Worm (Caenorhabditis elegans) whole organism, L1 larva: Measurements from ENCODE around the gene ifas-3.

Source experiments
- C04F5.9 ChIP-seq: sonication (generic microtip); optimal IDR thresholded peaks from 2 replicates; lab custom pipeline; 2016; ENCODE audit warnings: missing genetic modification characterization, missing compliant biosample characterization
- C34B4.2 ChIP-seq: sonication (generic microtip); optimal IDR thresholded peaks from 2 replicates; lab custom pipeline; 2017; ENCODE audit warnings: mild to moderate bottlenecking, missing genetic modification characterization, missing compliant biosample characterization
- Y116A8C.19 ChIP-seq: sonication (generic microtip); optimal IDR thresholded peaks from 2 replicates; lab custom pipeline; 2016; ENCODE audit warnings: missing compliant biosample characterization, missing genetic modification characterization, borderline replicate concordance
- alr-1 ChIP-seq: fragments of 200-800 bp; sonication (Bioruptor generic); optimal IDR thresholded peaks from 2 replicates; lab custom pipeline; 2018; ENCODE audit warnings: borderline replicate concordance, mild to moderate bottlenecking, missing genetic modification characterization, missing compliant biosample characterization
- aly-2 ChIP-seq: fragments of 150-350 bp; optimal IDR thresholded peaks from 2 replicates; lab custom pipeline; 2014; ENCODE audit warnings: missing biosample characterization, missing genetic modification characterization
- blmp-1 ChIP-seq: fragments of 150-350 bp; optimal IDR thresholded peaks from 2 replicates; lab custom pipeline; 2014; ENCODE audit warnings: missing biosample characterization, missing genetic modification characterization
- ceh-82 ChIP-seq, 3 experiments: fragments of 150-350 bp in 1 of 3; sonication (generic microtip) in 2 of 3; optimal IDR thresholded peaks; 2 replicates each; lab custom pipeline; 2014 to 2017; ENCODE audit warnings: missing biosample characterization in 3 of 3, missing genetic modification characterization in 3 of 3
- ceh-88 ChIP-seq: fragments of 200-800 bp; sonication (Bioruptor generic); IDR thresholded peaks from 2 replicates; pipeline ENCODE4 v1.3.6; 2022; ENCODE audit warnings: missing genetic modification characterization, missing compliant biosample characterization
- ces-1 ChIP-seq: fragments of 150-350 bp; optimal IDR thresholded peaks from 2 replicates; lab custom pipeline; 2014; ENCODE audit warnings: missing biosample characterization, missing genetic modification reagents, missing genetic modification characterization
- dpl-1 ChIP-seq, 3 experiments: fragments of 150-350 bp in 2 of 3; sonication (generic microtip) in 1 of 3; optimal IDR thresholded peaks; 2 replicates each; lab custom pipeline; 2014 to 2017; ENCODE audit warnings: missing biosample characterization in 3 of 3, missing genetic modification characterization in 3 of 3, missing genetic modification reagents in 3 of 3
- dsc-1 ChIP-seq: sonication (generic microtip); optimal IDR thresholded peaks from 2 replicates; lab custom pipeline; 2016; ENCODE audit warnings: mild to moderate bottlenecking, missing genetic modification characterization, missing compliant biosample characterization
- efl-1 ChIP-seq, 4 experiments: fragments of 150-350 bp; optimal IDR thresholded peaks in 3 of 4; peaks in 1 of 4; 1 replicate in 1 of 4; 2 replicates in 3 of 4; lab custom pipeline; 2014; ENCODE audit warnings: missing biosample characterization in 2 of 4, missing genetic modification characterization in 2 of 4, missing genetic modification reagents in 2 of 4
- egl-13 ChIP-seq: sonication (generic microtip); optimal IDR thresholded peaks from 2 replicates; lab custom pipeline; 2016; ENCODE audit warnings: missing genotype, missing genetic modification reagents, missing genetic modification characterization, missing compliant biosample characterization
- egl-27 ChIP-seq, 2 experiments: fragments of 150-350 bp in 1 of 2; sonication (generic microtip); optimal IDR thresholded peaks; 3 replicates each; lab custom pipeline; 2017 to 2018; ENCODE audit warnings: missing biosample characterization in 2 of 2, missing genetic modification characterization in 2 of 2, missing genetic modification reagents in 2 of 2
- elt-3 ChIP-seq, 6 experiments: fragments of 150-350 bp in 1 of 6; sonication (generic microtip); optimal IDR thresholded peaks; 2 replicates each; lab custom pipeline; 2017 to 2018; ENCODE audit warnings: missing biosample characterization in 6 of 6, missing genetic modification characterization in 6 of 6, inconsistent platforms in 1 of 6
- ets-5 ChIP-seq: fragments of 200-800 bp; sonication (Bioruptor generic); IDR thresholded peaks from 2 replicates; pipeline ENCODE4 v1.3.6; 2022; ENCODE audit warnings: missing genetic modification characterization, missing compliant biosample characterization
- fkh-4 ChIP-seq: sonication (generic microtip); optimal IDR thresholded peaks from 2 replicates; lab custom pipeline; 2016; ENCODE audit warnings: missing compliant biosample characterization, missing genetic modification characterization, borderline replicate concordance
- fos-1 ChIP-seq: fragments of 150-350 bp; optimal IDR thresholded peaks from 2 replicates; lab custom pipeline; 2014; ENCODE audit warnings: missing biosample characterization, missing genetic modification characterization
- hlh-17 ChIP-seq: fragments of 200-800 bp; sonication (Bioruptor generic); optimal IDR thresholded peaks from 2 replicates; lab custom pipeline; 2018; ENCODE audit warnings: missing genetic modification characterization, mild to moderate bottlenecking, missing compliant biosample characterization, moderate library complexity, borderline replicate concordance
- isw-1 ChIP-seq: fragments of 200-800 bp; sonication (Bioruptor generic); IDR thresholded peaks from 2 replicates; pipeline ENCODE4 v1.3.6; 2022; ENCODE audit warnings: missing genetic modification characterization, missing compliant biosample characterization
- lin-13 ChIP-seq: fragments of 150-350 bp; optimal IDR thresholded peaks from 2 replicates; lab custom pipeline; 2014; ENCODE audit warnings: missing biosample characterization, missing genetic modification reagents, missing genetic modification characterization
- lin-14 ChIP-seq: fragments of 200-800 bp; sonication (Bioruptor generic); optimal IDR thresholded peaks from 2 replicates; lab custom pipeline; 2018; ENCODE audit warnings: mild to moderate bottlenecking, missing genetic modification characterization, moderate library complexity, missing compliant biosample characterization
- lir-3 ChIP-seq: sonication (generic microtip); optimal IDR thresholded peaks from 2 replicates; lab custom pipeline; 2016; ENCODE audit warnings: mild to moderate bottlenecking, missing genetic modification characterization, moderate library complexity, missing compliant biosample characterization; ENCODE audit not compliant: poor library complexity
- mab-9 ChIP-seq: fragments of 200-800 bp; sonication (Bioruptor generic); IDR thresholded peaks from 2 replicates; pipeline ENCODE4 v1.3.6; 2022; ENCODE audit warnings: missing genetic modification reagents, missing genetic modification characterization, missing compliant biosample characterization
- mdl-1 ChIP-seq, 2 experiments: fragments of 150-350 bp; optimal IDR thresholded peaks; 2 replicates each; lab custom pipeline; 2014 to 2017; ENCODE audit warnings: missing biosample characterization in 2 of 2, missing genetic modification characterization in 2 of 2, inconsistent platforms in 1 of 2
- mef-2 ChIP-seq: fragments of 150-350 bp; optimal IDR thresholded peaks from 2 replicates; lab custom pipeline; 2014; ENCODE audit warnings: missing biosample characterization, missing genetic modification characterization
- nhr-237 ChIP-seq: fragments of 150-350 bp; optimal IDR thresholded peaks from 2 replicates; lab custom pipeline; 2014; ENCODE audit warnings: missing biosample characterization, missing genetic modification characterization
- nhr-28 ChIP-seq: fragments of 150-350 bp; optimal IDR thresholded peaks from 2 replicates; lab custom pipeline; 2014; ENCODE audit warnings: missing biosample characterization, missing genetic modification characterization
- nhr-71 ChIP-seq: sonication (generic microtip); optimal IDR thresholded peaks from 2 replicates; lab custom pipeline; 2016; ENCODE audit warnings: mild to moderate bottlenecking, missing genetic modification characterization, moderate library complexity, missing compliant biosample characterization
- nhr-90 ChIP-seq: sonication (generic microtip); optimal IDR thresholded peaks from 2 replicates; lab custom pipeline; 2016; ENCODE audit warnings: mild to moderate bottlenecking, missing genetic modification characterization, missing compliant biosample characterization; ENCODE audit not compliant: poor library complexity
- snpc-4 ChIP-seq: fragments of 150-350 bp; optimal IDR thresholded peaks from 2 replicates; lab custom pipeline; 2014; ENCODE audit warnings: missing biosample characterization, missing genetic modification characterization
- snu-23 ChIP-seq: sonication (generic microtip); optimal IDR thresholded peaks from 2 replicates; lab custom pipeline; 2016; ENCODE audit warnings: missing genetic modification characterization, missing compliant biosample characterization
- sup-37 ChIP-seq: fragments of 200-800 bp; sonication (Bioruptor generic); optimal IDR thresholded peaks from 2 replicates; lab custom pipeline; 2018; ENCODE audit warnings: mild to moderate bottlenecking, missing genetic modification characterization, missing compliant biosample characterization
- swsn-7 ChIP-seq: sonication (generic microtip); optimal IDR thresholded peaks from 2 replicates; lab custom pipeline; 2016; ENCODE audit warnings: missing genetic modification characterization, missing compliant biosample characterization
- unc-130 ChIP-seq: fragments of 150-350 bp; optimal IDR thresholded peaks from 2 replicates; lab custom pipeline; 2017; ENCODE audit warnings: missing biosample characterization, missing genetic modification characterization, inconsistent platforms
- unc-30 ChIP-seq: sonication (generic microtip); optimal IDR thresholded peaks from 2 replicates; lab custom pipeline; 2017; ENCODE audit warnings: missing biosample characterization, missing genetic modification characterization
- unc-62 ChIP-seq: fragments of 150-350 bp; optimal IDR thresholded peaks from 2 replicates; lab custom pipeline; 2014; ENCODE audit warnings: missing biosample characterization, missing genetic modification reagents, missing genetic modification characterization
- unc-98 ChIP-seq: fragments of 200-800 bp; sonication (Bioruptor generic); IDR thresholded peaks from 2 replicates; pipeline ENCODE4 v1.3.6; 2022; ENCODE audit warnings: missing genetic modification characterization, missing compliant biosample characterization
- vab-15 ChIP-seq: sonication (generic microtip); optimal IDR thresholded peaks from 2 replicates; lab custom pipeline; 2017; ENCODE audit warnings: missing genotype, mild to moderate bottlenecking, missing genetic modification characterization, missing compliant biosample characterization

ifas-3 gene

DNA sequence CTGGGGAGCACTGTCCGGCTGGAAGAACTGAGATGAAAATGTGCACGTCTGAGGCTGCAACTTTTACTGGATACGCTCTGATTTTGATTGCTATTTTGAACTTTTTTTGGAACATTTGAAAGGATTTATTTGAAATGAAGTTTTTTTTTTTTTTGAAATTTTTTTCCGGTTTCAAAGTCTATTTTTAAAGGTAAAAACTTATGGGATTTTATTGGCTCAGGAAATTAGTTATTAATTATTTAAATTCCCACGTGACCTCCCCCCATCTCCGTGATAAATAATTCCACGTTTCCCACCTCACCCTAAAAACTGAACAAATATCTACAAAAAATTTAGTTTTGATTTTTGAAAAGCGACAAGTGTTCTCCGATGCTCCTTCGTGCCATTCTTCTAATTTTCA, 13.6 kb upstream of the ifas-3 start, which contains the start of gene Y105C5B.18:
Gene Y105C5B.18 (plus strand): TSS at position 301 of the 400 bp plus-strand sequence.
- TF ChIP-seq ets-5 (GFP tag; lab: Robert Waterston, UW) (no peak), snpc-4 (tag; lab: Kevin White, UChicago) (no peak), egl-27 (tag; optimal IDR thresholded peaks at IDR 0.05; lab: Kevin White, UChicago) (no peak), snu-23 (no peak), unc-130 (no peak), unc-62 (GFP tag; lab: Kevin White, UChicago) (no peak), sup-37 (GFP tag; lab: Kevin White, UChicago) (no peak)
- TF ChIP-seq, all 84 proteins: peak for 0

DNA sequence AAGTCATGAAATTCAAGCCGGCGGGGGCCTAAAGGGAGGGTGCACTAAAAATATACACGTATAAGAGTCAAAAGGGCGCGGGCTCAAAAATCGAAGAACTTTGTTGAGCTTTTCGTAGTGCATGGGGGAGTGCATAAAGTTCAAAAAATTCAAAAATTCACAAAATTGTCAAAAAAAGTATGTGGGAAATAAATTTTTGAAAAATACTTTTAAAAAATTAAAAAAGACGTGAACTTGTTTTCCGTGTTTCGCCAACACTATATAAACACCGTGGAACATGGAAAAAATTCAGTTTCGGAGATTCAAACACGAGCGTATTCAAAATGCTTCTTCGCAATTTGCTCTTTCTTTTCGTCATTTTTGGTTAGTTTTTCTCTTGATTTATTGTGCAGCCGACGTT, 12.1 kb upstream of the ifas-3 start, which contains the start of gene Y105C5B.17:
Gene Y105C5B.17 (plus strand): TSS at position 301 of the 400 bp plus-strand sequence.
- TF ChIP-seq dpl-1 (GFP tag; optimal IDR thresholded peaks at IDR 0.05; lab: Kevin White, UChicago) (no peak), mab-9 (no peak), vab-15 (no peak), fkh-4 (tag; lab: Kevin White, UChicago) (no peak), lin-14 (no peak), sup-37 (GFP tag; lab: Kevin White, UChicago) (no peak), unc-98 (GFP tag; lab: Robert Waterston, UW) (no peak), C04F5.9 (no peak), lin-13 (no peak), dsc-1 (no peak), mdl-1 (tag; optimal IDR thresholded peaks at IDR 0.05; lab: Kevin White, UChicago) (no peak), nhr-28 (tag; lab: Kevin White, UChicago) (no peak), Y116A8C.19 (no peak), nhr-71 (no peak), isw-1 (GFP tag; lab: Robert Waterston, UW) (no peak), nhr-237 (no peak), ceh-88 (no peak)

DNA sequence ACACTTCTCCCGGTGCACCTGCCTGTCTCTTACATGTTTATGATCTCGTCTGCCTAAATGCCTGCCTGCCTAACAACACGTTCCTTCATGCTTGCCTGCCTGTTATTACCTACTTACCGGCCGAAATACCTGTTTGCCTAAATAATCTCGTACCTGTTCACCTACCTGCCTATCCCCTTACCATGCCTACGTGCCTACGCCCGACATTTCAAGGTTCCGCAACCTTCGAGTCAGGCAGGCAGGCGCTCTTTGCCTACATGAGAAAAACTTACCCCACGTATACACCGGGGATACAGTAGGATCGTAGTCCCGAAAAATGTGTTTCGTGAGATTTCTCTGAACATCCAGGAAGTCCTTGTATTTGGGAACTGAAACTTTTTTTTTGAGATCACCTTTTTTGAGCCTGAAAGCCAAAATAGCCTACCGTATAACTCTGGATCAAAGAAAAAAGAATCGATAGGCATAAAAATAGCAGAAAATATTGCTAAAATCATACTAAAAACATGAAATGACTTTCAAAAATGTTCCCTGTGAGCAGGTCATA, 11.6 kb upstream of the ifas-3 start, which contains the start of gene lgc-19:
Gene lgc-19 (minus strand): TSS at position 494 of the 544 bp plus-strand sequence.
- TF ChIP-seq C34B4.2 (tag; lab: Kevin White, UChicago) = no peak
- TF ChIP-seq lir-3 = no peak
- no peak for TF ChIP-seq aly-2 (tag; lab: Kevin White, UChicago)

DNA sequence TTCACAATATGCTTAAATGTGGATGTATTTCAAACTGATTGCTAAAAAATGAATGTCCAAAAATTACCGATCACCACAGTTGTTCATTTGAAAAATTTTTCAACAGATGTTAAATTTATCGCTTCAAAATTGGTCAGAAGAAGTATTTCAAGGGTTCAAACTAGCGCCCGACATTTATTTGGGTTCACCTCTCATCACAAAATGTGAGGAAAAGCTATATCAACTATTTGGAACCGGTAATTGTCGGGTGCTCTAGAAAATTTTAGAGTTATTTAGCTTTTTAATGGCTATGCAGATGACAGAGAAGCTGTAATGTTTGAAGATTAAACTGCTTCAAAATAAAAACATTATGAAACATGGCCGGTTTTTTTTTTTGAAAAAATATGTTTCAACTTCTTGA, 10.4 kb upstream of the ifas-3 start:
- TF ChIP-seq egl-13 (no peak), nhr-90 (no peak), mef-2 (no peak), unc-30 (tag; lab: Kevin White, UChicago) (no peak), mdl-1 (tag; optimal IDR thresholded peaks at IDR 0.05; lab: Kevin White, UChicago) (no peak), alr-1 (no peak), elt-3 (tag; optimal IDR thresholded peaks at IDR 0.05; lab: Kevin White, UChicago) (no peak), sup-37 (GFP tag; lab: Kevin White, UChicago) (no peak), hlh-17 (no peak), efl-1 (optimal IDR thresholded peaks at IDR 0.05; lab: Kevin White, UChicago) (no peak), efl-1 (GFP tag; optimal IDR thresholded peaks at IDR 0.05 in 1 of 2; lab: Kevin White, UChicago) (no peak), egl-27 (tag; optimal IDR thresholded peaks at IDR 0.05; lab: Kevin White, UChicago) (no peak), Y116A8C.19 (no peak), blmp-1 (tag; lab: Kevin White, UChicago) (no peak), ceh-82 (tag; optimal IDR thresholded peaks at IDR 0.05; lab: Kevin White, UChicago) (no peak), fos-1 (tag; lab: Kevin White, UChicago) (no peak), ces-1 (GFP tag; lab: Kevin White, UChicago) (no peak), swsn-7 (tag; lab: Kevin White, UChicago) (no peak)
